Worm (Caenorhabditis elegans): ENCODE data around the gene irld-50.

The irld-50 gene

ce11 chrII:2987854-2988350, 44.0 kb upstream of the irld-50 start, which contains the start of gene lido-7 (continued):
- TF ChIP-seq lsy-2 (tag; optimal IDR thresholded peaks at IDR 0.05) (peak in 1 of 2 experiments; percentile 53), unc-62 (GFP tag; optimal IDR thresholded peaks at IDR 0.05) (no peak), lin-13 (GFP tag; optimal IDR thresholded peaks at IDR 0.05) (peak; percentile 36), nhr-12 (tag; optimal IDR thresholded peaks at IDR 0.05) (no peak), lin-11 (tag; optimal IDR thresholded peaks at IDR 0.05) (no peak), gmeb-1 (tag; optimal IDR thresholded peaks at IDR 0.05) (peak; percentile 27), nhr-10 (tag; optimal IDR thresholded peaks at IDR 0.05) (no peak), skn-1 (tag; optimal IDR thresholded peaks at IDR 0.05) (no peak), nhr-21 (tag; optimal IDR thresholded peaks at IDR 0.05) (no peak), nhr-77 (tag; optimal IDR thresholded peaks at IDR 0.05) (no peak), snpc-4 (tag; optimal IDR thresholded peaks at IDR 0.05) (no peak), peb-1 (tag; optimal IDR thresholded peaks at IDR 0.05) (no peak), ceh-82 (tag; optimal IDR thresholded peaks at IDR 0.05) (no peak), nhr-129 (tag; optimal IDR thresholded peaks at IDR 0.05) (peak; percentile 42), ceh-16 (tag; optimal IDR thresholded peaks at IDR 0.05) (no peak)

DNA sequence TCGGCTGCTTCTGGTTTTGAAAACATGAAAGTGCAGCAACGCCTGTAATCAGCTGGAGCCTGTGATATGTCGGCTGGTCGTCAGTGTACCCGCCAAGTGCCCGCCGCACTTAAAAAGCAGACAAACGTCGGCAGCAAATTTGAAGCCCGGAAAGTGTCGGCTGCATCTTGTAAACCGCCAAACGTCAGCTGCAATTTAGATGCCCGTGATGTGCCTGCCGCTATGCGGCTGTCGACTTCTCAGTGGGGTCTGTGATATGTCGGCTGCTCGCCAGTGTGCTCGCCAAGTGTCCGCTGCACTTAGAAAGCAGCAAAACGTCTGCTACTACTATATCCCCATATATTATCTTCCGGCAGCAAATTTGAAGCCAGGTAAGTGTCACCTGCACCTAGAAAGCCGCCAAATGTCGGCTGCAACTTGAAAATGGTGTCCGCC, 43.3 kb upstream of the irld-50 start:
- TF ChIP-seq nhr-237 (tag; optimal IDR thresholded peaks at IDR 0.05) (no peak), lin-13 (GFP tag; optimal IDR thresholded peaks at IDR 0.05) (peak; percentile 3), C34F6.9 (tag; optimal IDR thresholded peaks at IDR 0.05) (no peak), Y55F3AM.14 (GFP tag; optimal IDR thresholded peaks at IDR 0.05) (peak; percentile 22), snpc-4 (tag; optimal IDR thresholded peaks at IDR 0.05) (peak; percentile 52), R02D3.7 (tag; optimal IDR thresholded peaks at IDR 0.05) (no peak)

DNA sequence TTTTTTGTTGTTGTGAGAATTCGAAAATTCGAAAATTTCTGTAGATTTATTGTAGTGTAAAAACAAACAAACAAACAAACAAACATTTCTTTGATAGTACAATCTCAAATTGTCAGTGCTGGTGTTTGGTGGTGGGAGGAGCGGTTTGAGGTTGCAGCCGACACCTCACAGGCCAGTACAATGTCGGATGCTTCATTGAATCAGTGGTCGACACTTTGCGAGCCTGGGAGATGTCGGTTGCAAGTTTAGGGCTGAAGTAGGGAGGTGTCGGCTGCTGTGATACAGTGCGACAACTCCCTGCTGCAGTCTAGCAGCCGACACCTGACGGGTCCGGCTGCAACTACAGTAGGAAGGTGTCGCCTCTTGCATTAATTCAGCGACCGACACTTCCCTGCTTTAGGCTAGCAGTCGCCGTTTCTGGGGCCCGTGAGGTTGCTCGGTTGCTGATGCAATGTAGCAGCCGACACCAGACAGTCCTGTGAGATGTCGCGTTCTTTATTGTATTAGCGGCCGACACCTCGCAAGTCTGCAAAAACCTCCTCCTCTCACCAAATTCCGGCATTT, 42.2 kb upstream of the irld-50 start:
- TF ChIP-seq nhr-77 (tag; optimal IDR thresholded peaks at IDR 0.05) (no peak), unc-39 (tag; optimal IDR thresholded peaks at IDR 0.05) (no peak), nhr-10 (tag; optimal IDR thresholded peaks at IDR 0.05) (no peak), elt-1 (tag; optimal IDR thresholded peaks at IDR 0.05) (no peak), egl-27 (tag; optimal IDR thresholded peaks at IDR 0.05) (no peak), nhr-11 (tag; optimal IDR thresholded peaks at IDR 0.05) (no peak), unc-62 (GFP tag; optimal IDR thresholded peaks at IDR 0.05) (no peak), nhr-237 (tag; optimal IDR thresholded peaks at IDR 0.05) (no peak), lsy-2 (tag; optimal IDR thresholded peaks at IDR 0.05) (no peak), ztf-4 (tag; optimal IDR thresholded peaks at IDR 0.05) (no peak), nhr-129 (tag; optimal IDR thresholded peaks at IDR 0.05) (no peak), ztf-1 (GFP tag; conservative IDR thresholded peaks at IDR 0.05) (no peak)

- no peak for TF ChIP-seq mbf-1 (tag; optimal IDR thresholded peaks at IDR 0.05)
- no peak for TF ChIP-seq nhr-21 (tag; optimal IDR thresholded peaks at IDR 0.05)
- TF ChIP-seq ceh-82 (tag; optimal IDR thresholded peaks at IDR 0.05): no peak
- no peak for TF ChIP-seq ceh-16 (tag; optimal IDR thresholded peaks at IDR 0.05)
- no peak for TF ChIP-seq sma-9 (GFP tag; optimal IDR thresholded peaks at IDR 0.05)
- TF ChIP-seq sma-9 (tag; optimal IDR thresholded peaks at IDR 0.05): no peak
- TF ChIP-seq nhr-237 (tag; optimal IDR thresholded peaks at IDR 0.05): no peak
- no peak for TF ChIP-seq nhr-11 (tag; optimal IDR thresholded peaks at IDR 0.05)
- no peak for TF ChIP-seq sma-3 (GFP tag; optimal IDR thresholded peaks at IDR 0.05)
Observed at ce11 chrII:2985446-2985845, 41.6 kb upstream of the irld-50 start.

- TF ChIP-seq nhr-23 (tag; optimal IDR thresholded peaks at IDR 0.05): no peak
- no peak for TF ChIP-seq nhr-21 (tag; optimal IDR thresholded peaks at IDR 0.05)
Observed at ce11 chrII:2984383-2984782, 40.5 kb upstream of the irld-50 start.

- TF ChIP-seq ama-1 (optimal IDR thresholded peaks at IDR 0.05) (no peak), peb-1 (tag; optimal IDR thresholded peaks at IDR 0.05) (no peak), Y55F3AM.14 (GFP tag; optimal IDR thresholded peaks at IDR 0.05) (no peak), lsy-2 (tag; optimal IDR thresholded peaks at IDR 0.05) (no peak), nhr-129 (tag; optimal IDR thresholded peaks at IDR 0.05) (no peak), ztf-4 (tag; optimal IDR thresholded peaks at IDR 0.05) (no peak), unc-55 (GFP tag; optimal IDR thresholded peaks at IDR 0.05) (no peak), sem-4 (tag; optimal IDR thresholded peaks at IDR 0.05) (no peak), blmp-1 (tag; optimal IDR thresholded peaks at IDR 0.05; ENCODE audit: insufficient read depth) (no peak), elt-3 (tag; optimal IDR thresholded peaks at IDR 0.05) (no peak)
Observed at ce11 chrII:2979061-2979460, 35.2 kb upstream of the irld-50 start.

All from whole organism, L2 larva.